Fruit fly (Drosophila melanogaster) S2 (cell line): Measurements from ENCODE around the gene Rab9D.

Experiments
- CG8478 ChIP-seq: fragments of >200 bp; optimal IDR thresholded peaks from 2 replicates; lab custom pipeline; 2018
- CTCF ChIP-seq, 2 experiments: fragments of >200 bp; optimal IDR thresholded peaks; 2 replicates each; lab custom pipeline; 2018

Rab9D gene

DNA sequence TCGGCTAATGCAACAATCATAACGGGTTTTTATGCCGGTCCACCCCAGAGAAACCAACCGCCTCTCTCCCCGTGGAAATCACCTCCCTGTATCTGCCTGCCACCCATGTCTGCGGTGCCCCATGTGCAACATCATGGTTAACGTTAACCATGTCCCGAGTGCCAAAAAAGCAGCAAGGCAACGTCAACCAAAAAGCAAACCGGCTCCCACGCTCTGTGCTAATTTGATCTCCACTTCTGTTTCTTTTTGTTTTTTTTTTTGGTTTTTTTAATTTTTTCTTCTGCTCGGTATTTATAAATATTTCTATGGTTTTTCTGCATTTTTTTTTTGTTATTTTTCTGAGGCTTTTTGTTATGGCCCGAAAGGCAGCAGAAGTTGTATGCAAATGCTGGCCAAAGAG, 11.9 kb upstream of the Rab9D start:
- TF ChIP-seq CG8478 (lab: Kevin White, UChicago) (no peak), CTCF (optimal IDR thresholded peaks at IDR 0.05; lab: Kevin White, UChicago) (no peak)

DNA sequence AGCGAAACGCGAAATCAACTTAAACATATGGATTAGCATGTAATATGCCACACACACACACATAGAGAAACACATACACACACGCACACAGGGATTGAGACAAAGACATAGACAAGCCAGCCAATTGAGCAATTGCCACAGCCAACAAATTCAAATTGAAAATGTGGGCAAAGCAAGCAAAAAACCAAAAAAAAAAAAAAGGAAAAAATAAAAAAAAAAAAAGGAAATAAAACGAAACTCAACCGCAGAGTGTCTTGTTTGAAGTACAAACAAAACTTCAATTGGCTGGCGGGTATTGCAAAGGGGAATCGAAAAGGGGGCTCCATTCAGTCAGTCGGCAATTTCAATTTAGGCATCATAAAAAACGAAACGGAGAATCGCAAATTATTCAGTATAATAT, 11.1 kb upstream of the Rab9D start:
- TF ChIP-seq CTCF (optimal IDR thresholded peaks at IDR 0.05; lab: Kevin White, UChicago): no peak
- TF ChIP-seq CG8478 (lab: Kevin White, UChicago): no peak

DNA sequence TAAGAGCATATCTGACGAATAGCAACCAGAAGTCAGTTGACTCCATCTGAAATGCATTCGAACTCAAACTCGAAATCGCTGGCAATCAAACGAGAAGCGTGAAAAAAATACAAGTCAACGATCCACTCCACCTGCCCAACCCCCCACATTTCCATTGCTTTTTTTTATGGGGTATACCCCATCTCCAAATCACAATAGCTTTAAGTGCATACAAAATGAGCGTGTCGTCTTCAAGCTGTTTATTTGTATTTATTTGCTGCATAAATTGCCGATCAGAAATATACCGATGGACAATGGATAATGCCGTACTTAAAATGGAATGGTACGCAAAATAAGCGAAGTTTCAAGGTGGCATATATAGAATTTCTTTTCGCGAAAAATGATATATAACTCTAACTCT, 9.3 kb upstream of the Rab9D start:
- TF ChIP-seq CTCF (optimal IDR thresholded peaks at IDR 0.05; lab: Kevin White, UChicago): no peak
- TF ChIP-seq CG8478 (lab: Kevin White, UChicago): no peak

DNA sequence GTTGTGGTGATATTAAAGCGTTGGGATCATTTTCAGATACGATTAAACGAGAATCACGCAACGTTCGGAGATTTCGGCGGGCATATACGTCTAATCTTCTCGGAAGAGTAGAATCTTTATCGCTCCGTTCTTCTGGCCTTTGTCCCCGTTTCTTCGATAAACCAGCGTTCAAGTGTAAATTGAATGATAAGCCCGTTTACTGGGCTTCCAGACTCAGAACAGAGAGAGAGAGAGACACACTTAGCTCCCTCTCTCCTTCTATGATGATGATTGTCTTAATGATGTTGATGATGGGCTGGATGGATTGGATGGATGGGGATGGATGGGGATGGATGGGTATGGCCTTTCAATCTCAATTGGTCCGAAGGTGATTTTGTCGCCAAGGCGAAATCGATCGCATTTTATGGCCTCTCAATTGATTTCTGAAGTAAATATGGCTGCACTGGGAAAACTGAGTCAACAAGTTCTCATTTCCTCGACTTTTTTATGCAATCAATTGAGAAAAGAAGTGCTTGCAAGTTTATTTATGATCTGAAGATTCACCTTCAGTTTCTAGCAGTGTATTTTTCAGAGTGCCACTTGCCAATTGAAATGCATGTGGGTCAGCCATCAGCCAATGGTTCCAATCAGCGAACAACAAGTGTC, 8.3 kb upstream of the Rab9D start:
- TF ChIP-seq CG8478 (lab: Kevin White, UChicago): no peak
- no peak for TF ChIP-seq CTCF (optimal IDR thresholded peaks at IDR 0.05; lab: Kevin White, UChicago)

DNA sequence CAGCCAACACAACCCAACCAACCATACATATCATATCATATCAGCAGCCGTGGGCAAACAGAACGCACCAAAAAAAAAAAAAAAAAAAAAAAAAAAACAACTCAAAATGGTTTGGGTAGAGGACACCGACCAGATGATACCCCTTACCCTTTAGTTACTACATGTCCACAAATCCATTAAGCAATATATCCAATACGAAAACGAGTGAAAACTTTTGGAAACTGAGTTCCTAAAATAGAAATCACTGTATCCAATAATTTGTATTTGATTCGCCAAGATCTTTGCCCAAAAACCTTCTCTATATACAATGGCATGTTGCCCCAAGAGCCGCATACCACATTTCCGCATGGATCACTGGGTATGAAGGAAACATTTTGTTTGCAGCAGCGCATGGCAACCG, 7.4 kb upstream of the Rab9D start:
- TF ChIP-seq CG8478 (lab: Kevin White, UChicago) (no peak), CTCF (optimal IDR thresholded peaks at IDR 0.05; lab: Kevin White, UChicago) (no peak)

DNA sequence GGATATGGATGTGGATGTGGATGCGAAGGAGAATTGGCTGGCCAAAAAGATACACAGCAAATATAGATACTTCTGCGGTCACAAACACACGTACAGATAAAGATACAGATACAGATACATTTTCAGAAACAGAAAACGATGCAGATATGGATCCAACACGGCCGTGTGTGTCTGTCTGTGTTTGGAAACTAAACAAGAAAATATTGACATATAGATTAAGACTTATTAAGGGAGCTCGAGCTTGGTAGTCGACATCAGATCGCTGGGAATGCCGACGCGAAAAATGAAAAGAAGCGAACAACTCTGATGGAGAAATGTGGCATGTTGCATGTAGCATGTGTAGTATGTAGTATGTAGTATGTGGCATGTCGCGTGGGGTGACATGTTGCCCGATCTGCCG, 6.8 kb upstream of the Rab9D start:
- TF ChIP-seq CTCF (optimal IDR thresholded peaks at IDR 0.05; lab: Kevin White, UChicago) (no peak), CG8478 (lab: Kevin White, UChicago) (no peak)

DNA sequence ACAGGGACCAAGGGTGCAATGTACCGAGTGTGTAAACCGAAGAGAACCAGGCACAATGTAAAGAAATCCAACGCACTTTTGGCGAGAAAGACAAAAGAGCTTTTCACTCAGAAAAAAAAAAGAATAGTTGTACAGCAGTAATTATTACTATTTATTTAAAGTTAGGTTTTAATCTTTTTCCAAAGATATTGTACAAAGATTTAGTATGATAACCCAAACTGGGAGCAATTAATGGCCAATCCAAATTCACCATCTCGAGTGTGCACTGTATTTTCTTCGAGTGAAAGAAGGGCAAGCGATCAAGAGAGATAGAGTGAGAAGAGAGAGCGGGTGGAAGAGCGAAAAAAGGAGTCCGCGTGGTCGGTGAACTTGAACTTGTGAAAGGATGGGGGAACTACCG, 4.4 kb upstream of the Rab9D start:
- TF ChIP-seq CTCF (optimal IDR thresholded peaks at IDR 0.05; lab: Kevin White, UChicago) (no peak), CG8478 (lab: Kevin White, UChicago) (no peak)

DNA sequence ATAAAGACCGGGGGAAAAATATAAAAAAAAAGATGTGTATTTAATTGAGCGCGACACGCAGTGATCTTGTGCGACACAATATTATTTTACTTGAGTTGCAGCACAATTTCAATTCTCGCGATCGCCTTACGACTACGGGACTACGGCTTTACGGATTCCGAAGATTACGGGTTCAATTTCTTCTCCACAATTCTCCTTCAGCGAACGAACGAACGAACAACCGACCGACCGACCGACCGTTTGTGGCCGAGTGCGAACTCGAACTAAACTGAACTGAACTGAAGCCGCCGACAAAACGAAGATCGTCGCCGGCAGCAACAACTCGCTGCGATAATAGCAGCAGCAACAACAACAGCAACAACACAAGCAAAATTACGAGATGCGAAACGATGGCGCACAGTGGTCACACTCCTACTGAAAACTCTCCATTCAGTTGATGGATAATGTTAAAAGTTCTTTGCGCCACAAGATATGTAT, 3.7 kb upstream of the Rab9D start, which contains the start of gene spri:
Gene spri, minus strand, starts transcription at position 265 of the 477 bp plus-strand sequence.
- TF ChIP-seq CTCF (optimal IDR thresholded peaks at IDR 0.05; lab: Kevin White, UChicago) (no peak), CG8478 (lab: Kevin White, UChicago) (no peak)

DNA sequence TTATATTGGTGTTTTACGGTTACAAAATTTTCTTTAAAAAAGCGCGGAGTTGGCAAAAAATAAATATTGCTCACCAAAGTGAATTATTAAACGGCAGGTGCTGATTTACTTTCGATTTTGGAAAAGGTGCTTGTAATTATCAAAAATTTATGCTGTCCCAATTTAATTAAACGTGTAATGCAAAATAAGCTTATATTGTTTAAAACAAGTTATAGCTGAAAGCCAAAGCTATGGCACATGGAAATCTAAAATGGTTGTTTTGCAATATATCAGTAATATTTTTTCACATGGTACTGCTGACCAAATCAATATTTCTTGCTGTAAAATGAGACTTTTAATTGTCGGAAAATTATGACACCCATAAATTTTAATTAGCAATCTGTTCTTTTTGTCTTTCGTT, 2.7 kb upstream of the Rab9D start:
- TF ChIP-seq CTCF (optimal IDR thresholded peaks at IDR 0.05; lab: Kevin White, UChicago) (no peak), CG8478 (lab: Kevin White, UChicago) (no peak)

DNA sequence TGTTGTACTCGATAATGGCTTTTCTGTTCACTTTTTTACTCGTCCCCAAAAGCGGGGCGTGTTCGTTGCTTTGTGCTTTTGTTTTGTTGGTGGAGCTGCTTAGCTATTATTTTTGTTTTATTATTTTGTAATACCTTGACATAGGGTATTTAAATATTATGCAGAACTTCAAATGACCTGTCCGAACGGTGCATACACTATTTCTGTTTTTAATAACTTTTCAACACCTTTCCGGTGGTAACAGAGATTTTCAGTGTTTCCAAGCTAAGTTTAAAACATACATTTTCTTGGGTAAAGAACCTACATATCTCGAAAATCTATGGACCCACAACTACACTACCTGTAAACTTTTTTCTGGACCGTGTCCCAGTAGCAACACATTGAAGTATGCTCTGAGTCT, 1.4 kb upstream of the Rab9D start:
- TF ChIP-seq CTCF (optimal IDR thresholded peaks at IDR 0.05; lab: Kevin White, UChicago): no peak
- no peak for TF ChIP-seq CG8478 (lab: Kevin White, UChicago)

DNA sequence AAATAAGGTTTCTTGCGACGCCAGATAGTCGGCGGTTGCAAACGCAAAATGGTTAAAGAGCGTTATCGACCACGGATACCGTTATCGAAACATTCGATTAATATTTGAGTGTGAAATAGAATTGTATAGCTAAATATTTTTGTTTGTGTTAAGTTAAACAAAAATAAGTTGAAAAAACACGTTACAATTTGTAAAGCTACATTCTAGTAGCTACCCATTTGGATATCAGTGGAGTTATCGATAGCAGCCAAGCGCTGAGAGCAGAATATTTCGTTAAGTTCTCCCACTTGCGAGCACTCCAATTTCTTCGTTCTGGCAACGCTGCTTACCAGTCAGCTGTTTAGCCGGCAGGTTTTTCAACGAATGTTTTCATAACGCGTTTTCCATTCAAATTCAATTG, 6.9 kb downstream of the Rab9D start, which contains the start of the genes Hmr and CG2124:
Gene Hmr, minus strand, starts transcription at position 43 of the 400 bp plus-strand sequence.
Gene CG2124, plus strand, starts transcription at position 310 of the 400 bp plus-strand sequence.
- TF ChIP-seq CG8478 (lab: Kevin White, UChicago) (no peak), CTCF (optimal IDR thresholded peaks at IDR 0.05; lab: Kevin White, UChicago) (no peak)

DNA sequence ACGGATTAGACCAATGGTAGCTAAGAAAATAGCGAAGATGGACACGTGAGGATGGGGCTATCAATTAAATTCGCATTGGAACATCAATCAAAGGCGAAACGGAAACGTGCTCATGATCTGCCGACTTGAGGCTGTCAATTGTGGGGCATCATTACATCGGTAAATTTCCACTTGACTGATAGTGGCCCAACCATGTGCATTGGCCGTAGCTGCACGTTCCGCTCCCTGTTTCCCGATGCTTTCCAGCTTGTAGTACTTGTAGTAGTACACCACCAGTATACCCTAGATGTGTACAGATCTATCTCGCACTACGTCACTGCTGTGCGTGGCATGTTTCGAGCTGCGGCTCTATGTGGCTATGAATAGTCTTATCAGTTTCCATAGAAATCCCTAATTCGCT, 10.4 kb downstream of the Rab9D start:
- no peak for TF ChIP-seq CG8478 (lab: Kevin White, UChicago)
- no peak for TF ChIP-seq CTCF (optimal IDR thresholded peaks at IDR 0.05; lab: Kevin White, UChicago)

DNA sequence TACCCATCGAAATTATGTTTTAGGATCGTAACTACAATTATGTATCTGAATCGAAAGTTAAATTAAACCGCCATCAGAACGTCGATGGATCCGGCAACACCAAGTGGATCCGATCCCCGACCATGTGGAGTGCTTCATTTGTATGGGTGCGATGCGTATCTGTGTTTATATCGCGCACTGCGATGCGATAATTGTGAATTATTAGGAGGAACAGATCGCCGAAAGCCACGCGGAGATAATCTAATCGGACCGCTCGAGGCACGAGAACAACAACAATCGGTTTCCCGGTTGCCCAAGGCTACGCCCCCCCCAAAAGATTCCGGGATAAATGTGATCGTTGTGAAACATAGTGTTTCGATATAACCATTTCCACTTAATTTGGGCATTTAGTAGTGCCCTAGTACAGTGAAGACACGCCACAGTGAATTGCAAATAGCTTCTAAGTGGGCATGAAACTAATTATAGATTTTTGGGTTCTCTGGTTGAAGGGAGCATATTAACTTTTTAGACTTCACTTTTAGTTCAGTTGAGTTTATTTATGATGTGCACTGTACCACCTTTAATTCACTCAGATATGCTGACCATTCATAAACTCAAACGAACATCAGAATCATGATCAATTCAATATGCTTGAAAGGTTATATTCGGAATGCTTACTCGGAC, 11.5 kb downstream of the Rab9D start:
- no peak for TF ChIP-seq CG8478 (lab: Kevin White, UChicago)

DNA sequence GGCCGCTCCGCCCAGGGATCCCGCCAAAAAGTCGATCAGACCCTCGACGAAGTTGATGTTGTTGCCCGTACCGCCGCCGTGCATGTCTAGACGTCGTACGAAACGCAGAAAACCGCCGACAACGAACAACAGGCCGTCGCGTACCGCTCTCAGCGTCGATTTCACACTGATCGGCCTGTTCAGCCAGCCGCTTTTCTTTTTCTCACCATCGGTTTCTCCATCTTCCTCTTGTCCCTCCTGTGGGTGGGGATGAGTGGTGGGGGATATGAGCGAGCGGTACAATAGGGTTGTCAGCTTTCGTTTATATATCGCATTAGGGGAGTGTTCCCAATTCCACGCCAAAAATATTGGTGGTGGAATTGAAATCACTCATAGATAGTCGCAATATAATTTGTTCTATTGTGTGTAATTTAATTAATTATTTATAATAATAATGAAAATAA, 12.6 kb downstream of the Rab9D start:
- TF ChIP-seq CTCF (optimal IDR thresholded peaks at IDR 0.05; lab: Kevin White, UChicago) (no peak), CG8478 (lab: Kevin White, UChicago) (no peak)

DNA sequence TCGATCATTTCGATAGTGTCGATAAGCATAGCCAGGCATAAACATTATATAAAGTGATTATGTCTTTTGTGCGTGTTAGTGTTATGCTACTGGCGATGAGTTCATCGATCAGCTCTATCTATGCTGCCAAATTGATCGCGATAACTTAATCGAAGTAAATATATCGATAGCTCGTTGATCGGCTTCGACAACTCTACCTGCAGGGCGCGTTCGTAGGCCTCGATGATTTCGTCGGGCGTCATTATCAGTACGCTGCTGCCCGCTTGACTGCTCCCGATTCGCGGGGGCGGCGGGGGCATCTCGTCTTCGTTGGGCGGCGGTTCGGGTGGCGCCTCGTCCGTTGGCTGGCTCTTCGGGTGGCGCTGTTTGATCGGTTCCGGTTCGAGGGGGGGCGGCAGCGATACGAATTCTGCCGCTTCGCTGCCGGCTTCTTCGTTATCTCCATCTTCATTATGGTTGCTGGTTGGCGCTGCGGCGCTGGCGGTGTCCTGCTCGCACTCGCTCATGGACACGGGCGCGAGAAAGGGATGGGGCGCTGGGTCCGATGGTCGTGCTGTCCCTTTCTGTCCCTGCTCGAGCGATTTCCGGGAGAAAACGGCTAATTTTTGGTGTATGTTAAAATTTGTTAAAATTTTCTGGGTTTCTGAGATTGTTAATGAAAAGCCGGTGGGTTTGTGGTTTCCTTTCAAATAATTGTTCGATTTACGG, 13.3 kb downstream of the Rab9D start, which contains the start of gene CG1628:
Gene CG1628, minus strand, starts transcription at position 658 of the 708 bp plus-strand sequence.
- TF ChIP-seq CG8478 (lab: Kevin White, UChicago) (no peak), CTCF (optimal IDR thresholded peaks at IDR 0.05; lab: Kevin White, UChicago) (no peak)
